Fruit fly (Drosophila melanogaster) whole organism, embryonic: ENCODE data around the gene CG15570.

ENCODE experiments used
- Atf6 ChIP-seq: fragments of 200-800 bp; sonication (Bioruptor generic); IDR thresholded peaks from 2 replicates; pipeline ENCODE4 v1.3.6; 2022; ENCODE audit warnings: missing biosample characterization, missing genetic modification characterization
- CG7963 ChIP-seq: fragments of 200-800 bp; sonication (Bioruptor generic); IDR thresholded peaks from 3 replicates; pipeline ENCODE4 v1.3.6; 2022; ENCODE audit warnings: missing biosample characterization, missing genetic modification characterization; ENCODE audit not compliant: partially characterized antibody
- CG8765 ChIP-seq: fragments of 200-800 bp; sonication (Bioruptor generic); IDR thresholded peaks from 2 replicates; pipeline ENCODE4 v1.3.6; 2022; ENCODE audit warnings: missing biosample characterization, missing genetic modification characterization
- Dfd ChIP-seq, 2 experiments: fragments of >200 bp; optimal IDR thresholded peaks; 2 replicates each; lab custom pipeline; 2017; ENCODE audit warnings: missing biosample characterization in 2 of 2, missing genetic modification characterization in 2 of 2
- NFAT ChIP-seq: fragments of 200-800 bp; sonication (Bioruptor generic); IDR thresholded peaks from 2 replicates; pipeline ENCODE4 v1.3.6; 2022; ENCODE audit warnings: missing biosample characterization, missing genetic modification characterization
- btn ChIP-seq: fragments of 200-800 bp; sonication (Bioruptor generic); optimal IDR thresholded peaks from 2 replicates; lab custom pipeline; 2016; ENCODE audit warnings: missing biosample characterization, missing genetic modification characterization
- dati ChIP-seq: fragments of 200-800 bp; sonication (Bioruptor generic); IDR thresholded peaks from 2 replicates; pipeline ENCODE4 v1.3.6; 2022; ENCODE audit warnings: missing biosample characterization, missing genetic modification characterization
- her ChIP-seq: fragments of 200-800 bp; sonication (Bioruptor generic); optimal IDR thresholded peaks from 2 replicates; lab custom pipeline; 2016; ENCODE audit warnings: missing biosample characterization, missing genetic modification characterization
- tap ChIP-seq: fragments of 200-800 bp; optimal IDR thresholded peaks from 3 replicates; lab custom pipeline; 2019; ENCODE audit warnings: missing biosample characterization, mild to moderate bottlenecking, missing genetic modification characterization, moderate library complexity
- tx ChIP-seq: fragments of 200-800 bp; sonication (Bioruptor generic); optimal IDR thresholded peaks from 2 replicates; lab custom pipeline; 2016; ENCODE audit warnings: missing biosample characterization, missing genetic modification characterization
- unpg ChIP-seq: fragments of 200-800 bp; sonication (Bioruptor generic); optimal IDR thresholded peaks from 3 replicates; lab custom pipeline; 2018; ENCODE audit warnings: missing biosample characterization, mild to moderate bottlenecking, missing genetic modification characterization, moderate library complexity

dm6 chrX:4225020-4225419 lies 7.0 kb downstream of the CG15570 start:
- TF ChIP-seq unpg (GFP tag; lab: Kevin White, UChicago) = no peak
- TF ChIP-seq tx = no peak
- no peak for TF ChIP-seq Atf6
- TF ChIP-seq her = no peak
- no peak for TF ChIP-seq btn (GFP tag; lab: Kevin White, UChicago)
- no peak for TF ChIP-seq CG7963 (GFP tag; lab: Robert Waterston, UW)
- no peak for TF ChIP-seq CG8765
- no peak for TF ChIP-seq NFAT
- no peak for TF ChIP-seq Dfd (GFP tag; optimal IDR thresholded peaks at IDR 0.05; lab: Kevin White, UChicago)
- no peak for TF ChIP-seq tap
- TF ChIP-seq dati = no peak
